Fruit fly (Drosophila melanogaster) whole organism, embryonic: ENCODE data around the gene Exo70.

ENCODE experiments used
- CG10462 ChIP-seq: fragments of 200-800 bp; sonication (Bioruptor generic); optimal IDR thresholded peaks from 2 replicates; lab custom pipeline; 2016; ENCODE audit warnings: missing biosample characterization, missing genetic modification characterization
- CG10543 ChIP-seq: fragments of 200-800 bp; sonication (Bioruptor generic); optimal IDR thresholded peaks from 3 replicates; lab custom pipeline; 2017; ENCODE audit warnings: missing biosample characterization, mild to moderate bottlenecking, missing genetic modification characterization, moderate library complexity
- CG10654 ChIP-seq: fragments of 200-800 bp; sonication (Bioruptor generic); optimal IDR thresholded peaks from 2 replicates; lab custom pipeline; 2016; ENCODE audit warnings: missing biosample characterization, missing genetic modification characterization
- CG1647 ChIP-seq: fragments of 200-800 bp; sonication (Bioruptor generic); optimal IDR thresholded peaks from 3 replicates; lab custom pipeline; 2016; ENCODE audit warnings: missing biosample characterization, missing genetic modification characterization
- CG17328 ChIP-seq: fragments of 200-800 bp; sonication (Bioruptor generic); IDR thresholded peaks from 2 replicates; pipeline ENCODE4 v1.3.6; 2022; ENCODE audit warnings: missing biosample characterization, missing genetic modification characterization
- CG2199 ChIP-seq: fragments of 200-800 bp; sonication (Bioruptor generic); IDR thresholded peaks from 3 replicates; pipeline ENCODE4 v1.3.6; 2022; ENCODE audit warnings: missing biosample characterization, missing genetic modification characterization
- CG2712 ChIP-seq: fragments of 200-800 bp; optimal IDR thresholded peaks from 3 replicates; lab custom pipeline; 2019; ENCODE audit warnings: missing biosample characterization, mild to moderate bottlenecking, missing genetic modification characterization, moderate library complexity
- CG32772 ChIP-seq: fragments of 200-800 bp; sonication (Bioruptor generic); IDR thresholded peaks from 2 replicates; pipeline ENCODE4 v1.3.6; 2022; ENCODE audit warnings: missing biosample characterization, missing genetic modification characterization
- CG3995 ChIP-seq: fragments of 200-800 bp; sonication (Bioruptor generic); optimal IDR thresholded peaks from 3 replicates; lab custom pipeline; 2016; ENCODE audit warnings: missing biosample characterization, missing genetic modification characterization
- CG4328 ChIP-seq: fragments of 200-800 bp; sonication (Bioruptor generic); optimal IDR thresholded peaks from 3 replicates; lab custom pipeline; 2017; ENCODE audit warnings: missing biosample characterization, missing genetic modification reagents, missing genetic modification characterization
- CG4360 ChIP-seq: fragments of 200-800 bp; sonication (Bioruptor generic); IDR thresholded peaks from 2 replicates; pipeline ENCODE4 v1.3.6; 2022; ENCODE audit warnings: missing biosample characterization, missing genetic modification characterization
- CG4424 ChIP-seq: fragments of 200-800 bp; sonication (Bioruptor generic); optimal IDR thresholded peaks from 3 replicates; lab custom pipeline; 2016; ENCODE audit warnings: missing biosample characterization, missing genetic modification characterization
- CG4730 ChIP-seq: fragments of 200-800 bp; sonication (Bioruptor generic); IDR thresholded peaks from 2 replicates; pipeline ENCODE4 v1.3.6; 2022; ENCODE audit warnings: missing biosample characterization, missing genetic modification characterization
- CG6689 ChIP-seq: fragments of 200-800 bp; sonication (Bioruptor generic); IDR thresholded peaks from 2 replicates; pipeline ENCODE4 v1.3.6; 2022; ENCODE audit warnings: missing biosample characterization, missing genetic modification characterization
- CG7271 ChIP-seq: fragments of 200-800 bp; sonication (Bioruptor generic); optimal IDR thresholded peaks from 2 replicates; lab custom pipeline; 2018; ENCODE audit warnings: missing biosample characterization, mild to moderate bottlenecking, missing genetic modification characterization, moderate library complexity
- CG8359 ChIP-seq: fragments of 200-800 bp; sonication (Bioruptor generic); optimal IDR thresholded peaks from 2 replicates; lab custom pipeline; 2017; ENCODE audit warnings: missing biosample characterization, mild to moderate bottlenecking, missing genetic modification characterization, borderline replicate concordance
- CG8944 ChIP-seq: fragments of 200-800 bp; sonication (Bioruptor generic); optimal IDR thresholded peaks from 3 replicates; lab custom pipeline; 2016; ENCODE audit warnings: missing biosample characterization, missing genetic modification characterization
- CG9609 ChIP-seq: fragments of 200-800 bp; sonication (Bioruptor generic); optimal IDR thresholded peaks from 3 replicates; lab custom pipeline; 2016; ENCODE audit warnings: missing biosample characterization, missing genetic modification characterization
- CTCF ChIP-seq: fragments of 200-800 bp; sonication (Bioruptor generic); optimal IDR thresholded peaks from 2 replicates; lab custom pipeline; 2017; ENCODE audit warnings: missing biosample characterization, mild to moderate bottlenecking, missing genetic modification characterization, moderate library complexity
- Camta ChIP-seq: fragments of 200-800 bp; sonication (Bioruptor generic); optimal IDR thresholded peaks from 2 replicates; lab custom pipeline; 2016; ENCODE audit warnings: missing biosample characterization, missing genetic modification characterization
- D ChIP-seq, 2 experiments: fragments of 200-800 bp in 1 of 2; fragments of >200 bp in 1 of 2; sonication (Bioruptor generic) in 1 of 2; optimal IDR thresholded peaks; 2 replicates in 1 of 2; 3 replicates in 1 of 2; lab custom pipeline; 2017; ENCODE audit warnings: mild to moderate bottlenecking in 1 of 2, missing biosample characterization in 1 of 2, missing genetic modification characterization in 1 of 2, missing genetic modification reagents in 1 of 2
- Deaf1 ChIP-seq: fragments of 200-800 bp; optimal IDR thresholded peaks from 3 replicates; lab custom pipeline; 2019; ENCODE audit warnings: missing biosample characterization, mild to moderate bottlenecking, missing genetic modification characterization, moderate library complexity
- Hey ChIP-seq: fragments of 200-800 bp; sonication (Bioruptor generic); optimal IDR thresholded peaks from 3 replicates; lab custom pipeline; 2018; ENCODE audit warnings: missing biosample characterization, mild to moderate bottlenecking, missing genetic modification characterization
- Med ChIP-seq: fragments of 200-800 bp; sonication (Bioruptor generic); peaks from one replicate; lab custom pipeline; 2016; ENCODE audit warnings: missing biosample characterization, missing genetic modification characterization, mild to moderate bottlenecking, inconsistent platforms, moderate library complexity
- Mrtf ChIP-seq: fragments of 200-800 bp; sonication (Bioruptor generic); IDR thresholded peaks from 3 replicates; pipeline ENCODE4 v1.3.6; 2022; ENCODE audit warnings: missing biosample characterization, missing genetic modification characterization
- Myb ChIP-seq: fragments of 200-800 bp; sonication (Bioruptor generic); optimal IDR thresholded peaks from 2 replicates; lab custom pipeline; 2016; ENCODE audit warnings: missing biosample characterization, missing genetic modification characterization
- NfI ChIP-seq: fragments of 200-800 bp; sonication (Bioruptor generic); optimal IDR thresholded peaks from 3 replicates; lab custom pipeline; 2018; ENCODE audit warnings: missing biosample characterization, mild to moderate bottlenecking, missing genetic modification characterization, moderate library complexity
- Opbp ChIP-seq: fragments of 200-800 bp; sonication (Bioruptor generic); IDR thresholded peaks from 3 replicates; pipeline ENCODE4 v1.3.6; 2022; ENCODE audit warnings: missing biosample characterization, missing genetic modification characterization; ENCODE audit not compliant: partially characterized antibody
- Scr ChIP-seq: fragments of 200-800 bp; sonication (Bioruptor generic); IDR thresholded peaks from 2 replicates; pipeline ENCODE4 v1.3.6; 2022; ENCODE audit warnings: missing biosample characterization, missing genetic modification characterization; ENCODE audit not compliant: partially characterized antibody
- Sox100B ChIP-seq: fragments of 200-800 bp; sonication (Bioruptor generic); optimal IDR thresholded peaks from 3 replicates; lab custom pipeline; 2018; ENCODE audit warnings: missing biosample characterization, mild to moderate bottlenecking, missing genetic modification characterization
- abd-A ChIP-seq: fragments of 200-800 bp; sonication (Bioruptor generic); optimal IDR thresholded peaks from 3 replicates; lab custom pipeline; 2019; ENCODE audit warnings: missing biosample characterization, mild to moderate bottlenecking, missing genetic modification characterization, moderate library complexity
- ato ChIP-seq: fragments of 200-800 bp; sonication (Bioruptor generic); IDR thresholded peaks from 2 replicates; pipeline ENCODE4 v1.3.6; 2022; ENCODE audit warnings: missing biosample characterization, missing genetic modification characterization; ENCODE audit not compliant: partially characterized antibody
- bowl ChIP-seq: fragments of 200-800 bp; sonication (Bioruptor generic); IDR thresholded peaks from 2 replicates; pipeline ENCODE4 v1.3.6; 2022; ENCODE audit warnings: missing biosample characterization, missing genetic modification characterization
- bsh ChIP-seq, 2 experiments: fragments of 200-800 bp; sonication (Bioruptor generic); optimal IDR thresholded peaks; 2 replicates each; lab custom pipeline; 2017 to 2018; ENCODE audit warnings: mild to moderate bottlenecking in 2 of 2, missing biosample characterization in 2 of 2, missing genetic modification characterization in 2 of 2, moderate library complexity in 1 of 2
- chm ChIP-seq: fragments of 200-800 bp; sonication (Bioruptor generic); IDR thresholded peaks from 2 replicates; pipeline ENCODE4 v1.3.6; 2022; ENCODE audit warnings: missing biosample characterization, missing genetic modification characterization
- esg ChIP-seq: fragments of 200-800 bp; sonication (Bioruptor generic); conservative IDR thresholded peaks from 2 replicates; pipeline ENCODE4 v1.3.6; 2022; ENCODE audit warnings: missing biosample characterization, missing genetic modification characterization
- eyg ChIP-seq: fragments of 200-800 bp; sonication (Bioruptor generic); optimal IDR thresholded peaks from 3 replicates; lab custom pipeline; 2016; ENCODE audit warnings: missing biosample characterization, missing genetic modification characterization
- fd102C ChIP-seq: fragments of 200-800 bp; sonication (Bioruptor generic); optimal IDR thresholded peaks from 2 replicates; lab custom pipeline; 2018; ENCODE audit warnings: missing biosample characterization, mild to moderate bottlenecking, missing genetic modification characterization, moderate library complexity
- ham ChIP-seq: fragments of 200-800 bp; sonication (Bioruptor generic); IDR thresholded peaks from 2 replicates; pipeline ENCODE4 v1.3.6; 2022; ENCODE audit warnings: missing biosample characterization, missing genetic modification characterization
- hkb ChIP-seq, 2 experiments: fragments of 200-800 bp in 1 of 2; fragments of >200 bp in 1 of 2; sonication (Bioruptor generic) in 1 of 2; IDR thresholded peaks in 1 of 2; optimal IDR thresholded peaks in 1 of 2; 2 replicates each; pipeline versions ENCODE4 v1.3.6 to Lab custom; 2017 to 2022; ENCODE audit warnings: missing biosample characterization in 1 of 2, missing genetic modification characterization in 1 of 2
- kah ChIP-seq: fragments of 200-800 bp; sonication (Bioruptor generic); optimal IDR thresholded peaks from 2 replicates; lab custom pipeline; 2018; ENCODE audit warnings: missing biosample characterization, mild to moderate bottlenecking, missing genetic modification characterization
- ken ChIP-seq: fragments of 200-800 bp; sonication (Bioruptor generic); IDR thresholded peaks from 3 replicates; pipeline ENCODE4 v1.3.6; 2022; ENCODE audit warnings: missing biosample characterization, missing genetic modification characterization
- lab ChIP-seq: fragments of 200-800 bp; sonication (Bioruptor generic); optimal IDR thresholded peaks from 3 replicates; lab custom pipeline; 2017; ENCODE audit warnings: missing biosample characterization, missing genetic modification characterization, mild to moderate bottlenecking, moderate library complexity, missing genetic modification reagents
- lmd ChIP-seq: fragments of 200-800 bp; sonication (Bioruptor generic); IDR thresholded peaks from 2 replicates; pipeline ENCODE4 v1.3.6; 2022; ENCODE audit warnings: missing biosample characterization, missing genetic modification characterization
- mam ChIP-seq: fragments of 200-800 bp; sonication (Bioruptor generic); optimal IDR thresholded peaks from 3 replicates; lab custom pipeline; 2016; ENCODE audit warnings: missing biosample characterization, missing genetic modification characterization
- nerfin-2 ChIP-seq: fragments of 200-800 bp; sonication (Bioruptor generic); IDR thresholded peaks from 2 replicates; pipeline ENCODE4 v1.3.6; 2022; ENCODE audit warnings: missing biosample characterization, missing genetic modification characterization; ENCODE audit not compliant: partially characterized antibody
- otp ChIP-seq: fragments of 200-800 bp; sonication (Bioruptor generic); IDR thresholded peaks from 3 replicates; pipeline ENCODE4, ENCODE4 v1.3.6; 2022; ENCODE audit warnings: missing biosample characterization, missing genetic modification characterization
- ranshi ChIP-seq: fragments of 200-800 bp; sonication (Bioruptor generic); IDR thresholded peaks from 2 replicates; pipeline ENCODE4 v1.3.6; 2022; ENCODE audit warnings: missing biosample characterization, missing genetic modification characterization
- sens ChIP-seq: fragments of 200-800 bp; sonication (Bioruptor generic); peaks from one replicate; lab custom pipeline; 2016; ENCODE audit warnings: missing biosample characterization, missing genetic modification characterization
- stc ChIP-seq: fragments of 200-800 bp; sonication (Bioruptor generic); IDR thresholded peaks from 2 replicates; pipeline ENCODE4 v1.3.6; 2022; ENCODE audit warnings: missing biosample characterization, missing genetic modification characterization
- sug ChIP-seq: fragments of 200-800 bp; optimal IDR thresholded peaks from 2 replicates; lab custom pipeline; 2019; ENCODE audit warnings: missing biosample characterization, mild to moderate bottlenecking, missing genetic modification characterization, moderate library complexity

The Exo70 gene

dm6 chr3L:8459615-8460004, 48.0 kb downstream of the Exo70 start (continued):
- TF ChIP-seq hkb (optimal IDR thresholded peaks at IDR 0.05; lab: Kevin White, UChicago) (no peak), hkb (GFP tag; IDR thresholded peaks at IDR 0.05; lab: Robert Waterston, UW) (no peak), CG10543 (GFP tag; lab: Kevin White, UChicago) (peak; percentile 53), CG32772 (GFP tag; lab: Robert Waterston, UW) (no peak), CG10654 (GFP tag; lab: Kevin White, UChicago) (no peak), D (optimal IDR thresholded peaks at IDR 0.05; lab: Kevin White, UChicago) (no peak), D (GFP tag; optimal IDR thresholded peaks at IDR 0.05; lab: Kevin White, UChicago) (no peak), Hey (peak; percentile 25), abd-A (tag; lab: Kevin White, UChicago) (peak; percentile 76), Med (GFP tag; lab: Kevin White, UChicago) (no peak), nerfin-2 (GFP tag; lab: Robert Waterston, UW) (no peak), kah (peak; percentile 23), lmd (GFP tag; lab: Robert Waterston, UW) (no peak), Camta (GFP tag; lab: Kevin White, UChicago) (no peak), fd102C (GFP tag; lab: Kevin White, UChicago) (no peak), CG8359 (GFP tag; lab: Kevin White, UChicago) (no peak), ranshi (GFP tag; lab: Robert Waterston, UW) (no peak), CG10462 (GFP tag; lab: Kevin White, UChicago) (no peak), bsh (GFP tag; optimal IDR thresholded peaks at IDR 0.05; lab: Kevin White, UChicago) (no peak), Sox100B (GFP tag; lab: Kevin White, UChicago) (no peak), CG1647 (GFP tag; lab: Kevin White, UChicago) (no peak), sug (tag; lab: Kevin White, UChicago) (peak; percentile 23), esg (GFP tag; lab: Robert Waterston, UW) (0 out of 2 replicates have a peak, but pooled peaks have one; percentile 12), CG2712 (tag; lab: Kevin White, UChicago) (no peak), Opbp (GFP tag; lab: Robert Waterston, UW) (no peak), CG8944 (no peak), CG4328 (GFP tag; lab: Kevin White, UChicago) (no peak), CG4360 (GFP tag; lab: Robert Waterston, UW) (peak; percentile 49; the same call in 1 of the 2 replicates), ato (GFP tag; lab: Robert Waterston, UW) (0 out of 2 replicates have a peak, but pooled peaks have one; percentile 27), CG4424 (no peak), stc (no peak), CG6689 (GFP tag; lab: Robert Waterston, UW) (no peak), ken (peak; percentile 36; the same call in 1 of the 3 replicates), bowl (GFP tag; lab: Robert Waterston, UW) (no peak), eyg (GFP tag; lab: Kevin White, UChicago) (no peak), CG7271 (no peak), mam (GFP tag; lab: Kevin White, UChicago) (no peak), CG4730 (GFP tag; lab: Robert Waterston, UW) (no peak), CG2199 (GFP tag; lab: Robert Waterston, UW) (0 out of 3 replicates have a peak, but pooled peaks have one; percentile 73), CTCF (GFP tag; lab: Kevin White, UChicago) (no peak), otp (no peak), Scr (GFP tag; lab: Robert Waterston, UW) (no peak), CG17328 (GFP tag; lab: Robert Waterston, UW) (no peak), chm (GFP tag; lab: Robert Waterston, UW) (peak; percentile 59; the same call in 1 of the 2 replicates), sens (no peak), CG3995 (GFP tag; lab: Kevin White, UChicago) (no peak), Myb (GFP tag; lab: Kevin White, UChicago) (no peak), ham (GFP tag; lab: Robert Waterston, UW) (no peak), NfI (no peak), Deaf1 (tag; lab: Kevin White, UChicago) (peak; percentile 64), lab (GFP tag; lab: Kevin White, UChicago) (no peak), Mrtf (GFP tag; lab: Robert Waterston, UW) (no peak), CG9609 (GFP tag; lab: Kevin White, UChicago) (no peak)
